Worm (Caenorhabditis elegans) whole organism, L4 larva: ENCODE results near the gene cyld-1.

Experiments
- D1046.2 ChIP-seq: fragments of 200-800 bp; sonication (Bioruptor generic); IDR thresholded peaks from 2 replicates; pipeline ENCODE4 v1.3.6; 2022; ENCODE audit warnings: missing genetic modification characterization, missing compliant biosample characterization
- F37D6.2 ChIP-seq: sonication (generic microtip); optimal IDR thresholded peaks from 2 replicates; lab custom pipeline; 2016; ENCODE audit warnings: mild to moderate bottlenecking, missing genetic modification characterization, missing compliant biosample characterization
- Y75B8A.6 ChIP-seq: fragments of 200-800 bp; sonication (Bioruptor generic); IDR thresholded peaks from 2 replicates; pipeline ENCODE4 v1.3.6; 2022; ENCODE audit warnings: missing genetic modification reagents, missing genetic modification characterization, missing compliant biosample characterization
- ZK337.2 ChIP-seq: fragments of 200-800 bp; sonication (Bioruptor generic); IDR thresholded peaks from 2 replicates; pipeline ENCODE4 v1.3.6; 2022; ENCODE audit warnings: missing genetic modification reagents, missing genetic modification characterization, missing compliant biosample characterization
- aha-1 ChIP-seq: fragments of 150-350 bp; peaks from one replicate; lab custom pipeline; 2014; ENCODE audit warnings: missing biosample characterization, missing genetic modification characterization
- aly-2 ChIP-seq: sonication (generic microtip); optimal IDR thresholded peaks from 2 replicates; lab custom pipeline; 2018; ENCODE audit warnings: missing biosample characterization, missing genetic modification characterization
- ama-1 ChIP-seq: fragments of 150-350 bp; optimal IDR thresholded peaks from 2 replicates; lab custom pipeline; 2014; ENCODE audit warnings: inconsistent platforms, mixed read lengths
- ceh-20 ChIP-seq: fragments of 200-800 bp; sonication (Bioruptor generic); IDR thresholded peaks from 2 replicates; pipeline ENCODE4 v1.3.6; 2022; ENCODE audit warnings: missing genetic modification reagents, missing genetic modification characterization, missing compliant biosample characterization
- ceh-28 ChIP-seq: fragments of 150-350 bp; optimal IDR thresholded peaks from 2 replicates; lab custom pipeline; 2014; ENCODE audit warnings: missing biosample characterization, missing genetic modification reagents, missing genetic modification characterization
- ceh-44 ChIP-seq: fragments of 200-800 bp; sonication (Bioruptor generic); IDR thresholded peaks from 2 replicates; pipeline ENCODE4 v1.3.6; 2022; ENCODE audit warnings: missing genetic modification reagents, missing genetic modification characterization, missing compliant biosample characterization
- ceh-62 ChIP-seq: sonication (generic microtip); optimal IDR thresholded peaks from 2 replicates; lab custom pipeline; 2017; ENCODE audit warnings: missing biosample characterization, missing genetic modification characterization
- daf-16 ChIP-seq, 3 experiments: sonication (generic microtip); optimal IDR thresholded peaks; 2 replicates each; lab custom pipeline; 2016 to 2017; ENCODE audit warnings: missing genetic modification characterization in 3 of 3, missing genetic modification reagents in 3 of 3, mild to moderate bottlenecking in 2 of 3, missing compliant biosample characterization in 2 of 3, missing biosample characterization in 1 of 3, moderate library complexity in 1 of 3
- daf-8 ChIP-seq: fragments of 200-800 bp; sonication (Bioruptor generic); IDR thresholded peaks from 2 replicates; pipeline ENCODE4 v1.3.6; 2022; ENCODE audit warnings: missing genetic modification characterization, missing compliant biosample characterization
- dpl-1 ChIP-seq: fragments of 150-350 bp; optimal IDR thresholded peaks from 2 replicates; lab custom pipeline; 2014; ENCODE audit warnings: missing biosample characterization, missing genetic modification reagents, missing genetic modification characterization
- dve-1 ChIP-seq: sonication (generic microtip); optimal IDR thresholded peaks from 2 replicates; lab custom pipeline; 2017; ENCODE audit warnings: antibody characterized with exemption, mild to moderate bottlenecking, missing genetic modification characterization, missing compliant biosample characterization; ENCODE audit not compliant: insufficient read depth
- egl-27 ChIP-seq: sonication (generic microtip); optimal IDR thresholded peaks from 3 replicates; lab custom pipeline; 2017; ENCODE audit warnings: missing biosample characterization, missing genetic modification reagents, missing genetic modification characterization
- egl-43 ChIP-seq: fragments of 200-800 bp; sonication (Bioruptor generic); IDR thresholded peaks from 2 replicates; pipeline ENCODE4 v1.3.6; 2022; ENCODE audit warnings: missing genetic modification reagents, missing genetic modification characterization, missing compliant biosample characterization
- hlh-11 ChIP-seq: fragments of 200-800 bp; sonication (Bioruptor generic); optimal IDR thresholded peaks from 2 replicates; lab custom pipeline; 2018; ENCODE audit warnings: mild to moderate bottlenecking, missing genetic modification characterization, missing compliant biosample characterization
- hlh-30 ChIP-seq: sonication (generic microtip); optimal IDR thresholded peaks from 2 replicates; lab custom pipeline; 2017; ENCODE audit warnings: antibody characterized with exemption, mild to moderate bottlenecking, missing genetic modification characterization, missing compliant biosample characterization; ENCODE audit not compliant: insufficient read depth
- jun-1 ChIP-seq: fragments of 150-350 bp; optimal IDR thresholded peaks from 2 replicates; lab custom pipeline; 2014; ENCODE audit warnings: missing biosample characterization, missing genetic modification reagents, missing genetic modification characterization
- lin-1 ChIP-seq: fragments of 200-800 bp; sonication (Bioruptor generic); IDR thresholded peaks from 2 replicates; pipeline ENCODE4 v1.3.6; 2022; ENCODE audit warnings: missing genetic modification reagents, missing genetic modification characterization, missing compliant biosample characterization
- lin-13 ChIP-seq: fragments of 150-350 bp; optimal IDR thresholded peaks from 2 replicates; lab custom pipeline; 2014; ENCODE audit warnings: missing biosample characterization, missing genetic modification reagents, missing genetic modification characterization
- lin-29 ChIP-seq: fragments of 200-800 bp; sonication (Bioruptor generic); IDR thresholded peaks from 2 replicates; pipeline ENCODE4 v1.3.6; 2022; ENCODE audit warnings: missing genetic modification reagents, missing genetic modification characterization, missing compliant biosample characterization
- lsy-2 ChIP-seq, 2 experiments: fragments of 150-350 bp in 1 of 2; sonication (generic microtip) in 1 of 2; optimal IDR thresholded peaks; 2 replicates each; lab custom pipeline; 2014 to 2017; ENCODE audit warnings: missing biosample characterization in 2 of 2, missing genetic modification characterization in 2 of 2
- madf-9 ChIP-seq: fragments of 200-800 bp; sonication (Bioruptor generic); conservative IDR thresholded peaks from 2 replicates; pipeline ENCODE4 v1.3.6; 2022; ENCODE audit warnings: missing genetic modification reagents, missing genetic modification characterization, missing compliant biosample characterization
- mdl-1 ChIP-seq, 2 experiments: fragments of 150-350 bp in 1 of 2; sonication (generic microtip) in 1 of 2; optimal IDR thresholded peaks; 2 replicates each; lab custom pipeline; 2014 to 2017; ENCODE audit warnings: missing biosample characterization in 2 of 2, missing genetic modification characterization in 2 of 2
- mes-2 ChIP-seq: sonication (generic microtip); optimal IDR thresholded peaks from 2 replicates; lab custom pipeline; 2016; ENCODE audit warnings: missing genotype, mild to moderate bottlenecking, missing genetic modification characterization, missing compliant biosample characterization; ENCODE audit not compliant: poor library complexity, severe bottlenecking
- mxl-2 ChIP-seq: fragments of 200-800 bp; sonication (Bioruptor generic); conservative IDR thresholded peaks from 2 replicates; pipeline ENCODE4 v1.3.6; 2022; ENCODE audit warnings: missing genetic modification reagents, missing genetic modification characterization, missing compliant biosample characterization
- nhr-10 ChIP-seq: fragments of 150-350 bp; optimal IDR thresholded peaks from 2 replicates; lab custom pipeline; 2014; ENCODE audit warnings: missing biosample characterization, missing genetic modification characterization
- nhr-111 ChIP-seq: fragments of 200-800 bp; sonication (Bioruptor generic); optimal IDR thresholded peaks from 2 replicates; lab custom pipeline; 2018; ENCODE audit warnings: mild to moderate bottlenecking, missing genetic modification characterization, missing compliant biosample characterization
- nhr-237 ChIP-seq: sonication (generic microtip); optimal IDR thresholded peaks from 2 replicates; lab custom pipeline; 2017; ENCODE audit warnings: missing biosample characterization, missing genetic modification characterization
- nhr-6 ChIP-seq: fragments of 150-350 bp; optimal IDR thresholded peaks from 2 replicates; lab custom pipeline; 2014; ENCODE audit warnings: missing biosample characterization, missing genetic modification characterization
- nhr-77 ChIP-seq: fragments of 150-350 bp; optimal IDR thresholded peaks from 2 replicates; lab custom pipeline; 2014; ENCODE audit warnings: missing biosample characterization, missing genetic modification characterization
- pqm-1 ChIP-seq: sonication (generic microtip); optimal IDR thresholded peaks from 2 replicates; lab custom pipeline; 2017; ENCODE audit warnings: missing biosample characterization, missing genetic modification characterization
- saeg-2 ChIP-seq: fragments of 200-800 bp; sonication (Bioruptor generic); IDR thresholded peaks from 2 replicates; pipeline ENCODE4 v1.3.6; 2022; ENCODE audit warnings: missing genetic modification reagents, missing genetic modification characterization, missing compliant biosample characterization
- set-16 ChIP-seq: fragments of 200-800 bp; sonication (Bioruptor generic); IDR thresholded peaks from 2 replicates; pipeline ENCODE4 v1.3.6; 2022; ENCODE audit warnings: missing genetic modification reagents, missing genetic modification characterization, missing compliant biosample characterization
- skn-1 ChIP-seq: fragments of 150-350 bp; optimal IDR thresholded peaks from 2 replicates; lab custom pipeline; 2014; ENCODE audit warnings: missing biosample characterization, missing genetic modification characterization
- snpc-4 ChIP-seq: fragments of 150-350 bp; optimal IDR thresholded peaks from 2 replicates; lab custom pipeline; 2014; ENCODE audit warnings: missing biosample characterization, missing genetic modification characterization
- tag-97 ChIP-seq: fragments of 200-800 bp; sonication (Bioruptor generic); IDR thresholded peaks from 2 replicates; pipeline ENCODE4 v1.3.6; 2022; ENCODE audit warnings: missing genetic modification characterization, missing compliant biosample characterization
- tra-1 ChIP-seq: fragments of 200-800 bp; sonication (Bioruptor generic); IDR thresholded peaks from 2 replicates; pipeline ENCODE4 v1.3.6; 2022; ENCODE audit warnings: missing genetic modification reagents, missing genetic modification characterization, missing compliant biosample characterization
- unc-39 ChIP-seq: sonication (generic microtip); optimal IDR thresholded peaks from 2 replicates; lab custom pipeline; 2017; ENCODE audit warnings: missing biosample characterization, missing genetic modification characterization
- unc-62 ChIP-seq, 3 experiments: fragments of 150-350 bp in 1 of 3; sonication (generic microtip); optimal IDR thresholded peaks in 2 of 3; peaks in 1 of 3; 1 replicate in 1 of 3; 2 replicates in 2 of 3; lab custom pipeline; 2014 to 2017; ENCODE audit warnings: missing biosample characterization in 3 of 3, missing genetic modification characterization in 3 of 3, missing genetic modification reagents in 3 of 3, missing genotype in 1 of 3
- vab-7 ChIP-seq: fragments of 200-800 bp; sonication (Bioruptor generic); IDR thresholded peaks from 2 replicates; pipeline ENCODE4 v1.3.6; 2022; ENCODE audit warnings: missing genetic modification reagents, missing genetic modification characterization, missing compliant biosample characterization
- zag-1 ChIP-seq: fragments of 150-350 bp; optimal IDR thresholded peaks from 2 replicates; lab custom pipeline; 2014; ENCODE audit warnings: missing biosample characterization, missing genetic modification characterization
- zfp-3 ChIP-seq: fragments of 200-800 bp; sonication (Bioruptor generic); conservative IDR thresholded peaks from 2 replicates; pipeline ENCODE4 v1.3.6; 2022; ENCODE audit warnings: missing genetic modification reagents, missing genetic modification characterization, missing compliant biosample characterization
- zip-2 ChIP-seq: fragments of 150-350 bp; optimal IDR thresholded peaks from 2 replicates; lab custom pipeline; 2014; ENCODE audit warnings: missing biosample characterization, missing genetic modification characterization
- ztf-7 ChIP-seq: fragments of 150-350 bp; optimal IDR thresholded peaks from 2 replicates; lab custom pipeline; 2014; ENCODE audit warnings: missing biosample characterization, missing genetic modification characterization

Gene cyld-1

DNA sequence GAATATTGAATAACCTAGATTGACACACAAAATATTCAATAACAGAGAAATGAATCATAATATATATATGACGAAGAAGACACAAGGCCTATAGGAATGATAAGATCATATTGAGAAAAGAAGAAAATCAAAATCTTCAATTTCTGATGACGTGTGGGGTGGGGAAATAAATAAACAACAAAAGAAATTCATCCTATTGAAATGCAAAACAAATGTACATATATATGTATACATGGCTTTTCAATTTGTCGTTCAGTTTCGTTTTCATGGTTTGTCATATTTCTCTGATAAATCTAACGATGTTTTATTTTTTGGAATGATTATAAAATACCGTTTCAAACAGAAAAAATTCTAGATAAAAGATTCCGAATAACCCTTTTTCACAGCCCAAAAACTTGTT, 16.2 kb upstream of the cyld-1 start, which contains the start of gene ttr-3:
TSS of gene ttr-3 (minus strand) at position 101 of the 400 bp plus-strand sequence.
- TF ChIP-seq dve-1 (peak; percentile 25), aly-2 (tag; lab: Kevin White, UChicago) (no peak)

DNA sequence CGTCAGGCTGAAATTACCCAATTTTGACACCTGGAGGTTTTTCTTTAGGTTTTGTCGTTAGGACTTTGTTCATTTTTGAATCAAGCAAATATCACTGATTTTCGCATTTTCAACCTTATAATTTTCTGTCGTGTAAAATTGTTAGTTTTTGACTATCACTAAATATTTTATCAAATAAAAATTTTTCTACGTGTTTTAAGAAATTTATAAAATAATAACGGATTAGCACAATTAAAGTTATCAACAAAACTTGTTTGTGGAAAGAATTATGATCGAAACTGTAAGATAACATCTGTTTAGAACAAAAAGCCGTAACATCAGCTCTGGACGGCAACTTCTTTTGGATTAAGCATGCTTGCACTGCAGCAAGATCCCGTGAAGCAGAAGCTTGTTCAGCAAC, 12.4 kb upstream of the cyld-1 start, which contains the start of gene cbp-2:
TSS of gene cbp-2 (plus strand) at position 301 of the 400 bp plus-strand sequence.
- TF ChIP-seq aha-1 (tag; lab: Kevin White, UChicago) (no peak), ceh-62 (tag; lab: Kevin White, UChicago) (no peak), tra-1 (GFP tag; lab: Robert Waterston, UW) (no peak), ama-1 (lab: Kevin White, UChicago) (no peak), ceh-28 (no peak), ceh-20 (GFP tag; lab: Robert Waterston, UW) (no peak), nhr-6 (tag; lab: Kevin White, UChicago) (no peak), lin-13 (GFP tag; lab: Kevin White, UChicago) (no peak), mes-2 (no peak), zag-1 (no peak), Y75B8A.6 (GFP tag; lab: Robert Waterston, UW) (no peak), ztf-7 (tag; lab: Kevin White, UChicago) (no peak), vab-7 (GFP tag; lab: Robert Waterston, UW) (no peak), ceh-44 (no peak), nhr-237 (no peak), hlh-30 (tag; lab: Kevin White, UChicago) (no peak), lsy-2 (tag; optimal IDR thresholded peaks at IDR 0.05; lab: Kevin White, UChicago) (no peak), lin-29 (GFP tag; lab: Robert Waterston, UW) (no peak), daf-16 (GFP tag; optimal IDR thresholded peaks at IDR 0.05; lab: Kevin White, UChicago) (no peak), daf-16 (tag; optimal IDR thresholded peaks at IDR 0.05; lab: Kevin White, UChicago) (no peak)
- TF ChIP-seq, all 104 proteins: peak for 0

DNA sequence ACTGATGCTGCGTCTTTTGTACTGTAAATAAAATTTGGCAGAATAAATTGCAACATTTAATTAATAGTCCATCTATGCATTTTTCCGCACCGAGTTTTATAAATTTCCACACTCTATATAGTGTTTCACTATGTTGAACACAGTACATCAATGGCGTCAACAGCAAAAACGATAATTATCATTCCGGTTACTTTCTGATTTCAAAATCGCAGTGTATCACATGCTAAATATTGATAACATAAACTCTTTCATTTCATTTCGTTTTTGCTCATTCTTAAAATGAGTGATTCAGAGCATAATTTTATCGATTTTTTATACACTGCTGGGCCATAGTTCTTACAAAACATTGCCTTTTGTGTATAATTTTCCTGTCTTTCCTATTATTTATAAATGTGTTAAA, 11.9 kb upstream of the cyld-1 start:
- TF ChIP-seq tag-97 (GFP tag; lab: Robert Waterston, UW) = no peak
- TF ChIP-seq egl-27 (tag; lab: Kevin White, UChicago) = no peak
- no peak for TF ChIP-seq ZK337.2 (GFP tag; lab: Robert Waterston, UW)
- TF ChIP-seq hlh-30 (tag; lab: Kevin White, UChicago) = peak; percentile 16
- TF ChIP-seq nhr-10 = no peak
- no peak for TF ChIP-seq F37D6.2 (tag; lab: Kevin White, UChicago)
- no peak for TF ChIP-seq unc-62 (GFP tag; optimal IDR thresholded peaks at IDR 0.05 in 1 of 2; lab: Kevin White, UChicago)
- TF ChIP-seq unc-62 (tag; optimal IDR thresholded peaks at IDR 0.05; lab: Kevin White, UChicago) = no peak
- no peak for TF ChIP-seq zag-1
- TF ChIP-seq ama-1 (lab: Kevin White, UChicago) = no peak
- no peak for TF ChIP-seq ceh-28
- TF ChIP-seq daf-16 (GFP tag; optimal IDR thresholded peaks at IDR 0.05; lab: Kevin White, UChicago) = no peak
- peak; percentile 86 for TF ChIP-seq daf-16 (tag; optimal IDR thresholded peaks at IDR 0.05; lab: Kevin White, UChicago)
- no peak for TF ChIP-seq set-16
- TF ChIP-seq nhr-111 (GFP tag; lab: Kevin White, UChicago) = no peak
- TF ChIP-seq lin-1 (GFP tag; lab: Robert Waterston, UW) = no peak
- TF ChIP-seq aly-2 (tag; lab: Kevin White, UChicago) = no peak
- TF ChIP-seq D1046.2 = no peak
- no peak for TF ChIP-seq zfp-3 (GFP tag; lab: Robert Waterston, UW)
- peak; percentile 9 for TF ChIP-seq pqm-1 (tag; lab: Kevin White, UChicago)
- TF ChIP-seq mdl-1 (tag; optimal IDR thresholded peaks at IDR 0.05; lab: Kevin White, UChicago) = no peak
- TF ChIP-seq mes-2 = no peak
- TF ChIP-seq madf-9 (GFP tag; lab: Robert Waterston, UW) = no peak
- TF ChIP-seq unc-39 (tag; lab: Kevin White, UChicago) = no peak
- peak; percentile 38 for TF ChIP-seq dve-1
- no peak for TF ChIP-seq egl-43 (GFP tag; lab: Robert Waterston, UW)
- no peak for TF ChIP-seq daf-8 (GFP tag; lab: Robert Waterston, UW)
- no peak for TF ChIP-seq skn-1 (tag; lab: Kevin White, UChicago)
- TF ChIP-seq hlh-11 (tag; lab: Kevin White, UChicago) = peak; percentile 11
- no peak for TF ChIP-seq mxl-2 (GFP tag; lab: Robert Waterston, UW)
- TF ChIP-seq saeg-2 = no peak
- no peak for TF ChIP-seq snpc-4
- no peak for TF ChIP-seq jun-1 (tag; lab: Kevin White, UChicago)
- TF ChIP-seq zip-2 (tag; lab: Kevin White, UChicago) = no peak
- TF ChIP-seq nhr-77 (tag; lab: Kevin White, UChicago) = peak; percentile 11
- TF ChIP-seq dpl-1 (GFP tag; lab: Kevin White, UChicago) = no peak
